Worm (Caenorhabditis elegans): ENCODE data around the gene C29H12.6.

DNA sequence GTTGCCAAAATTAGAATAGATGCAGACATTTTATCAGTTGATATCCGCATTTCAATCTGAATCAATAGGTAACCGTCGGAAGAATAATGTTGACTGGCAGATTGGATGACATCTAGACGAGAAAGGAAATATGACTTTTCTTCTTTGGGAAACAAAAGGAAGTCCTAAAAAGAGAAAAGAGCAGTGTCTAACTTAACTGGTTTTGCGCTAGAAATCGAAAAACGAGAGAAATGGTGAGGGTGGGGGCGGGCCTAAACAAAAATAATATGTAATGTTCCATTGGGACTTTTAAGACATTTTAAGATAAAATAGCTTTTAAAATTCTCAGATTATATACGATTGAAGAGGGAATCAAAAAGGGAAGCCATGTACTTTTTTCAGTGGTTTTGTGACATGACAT lies 42.9 kb upstream of the C29H12.6 start, which contains the start of gene exp-1:
- TF ChIP-seq zag-1 (tag; optimal IDR thresholded peaks at IDR 0.05) (no peak), nhr-11 (tag; optimal IDR thresholded peaks at IDR 0.05) (no peak), ama-1 (optimal IDR thresholded peaks at IDR 0.05) (no peak), nhr-237 (tag; optimal IDR thresholded peaks at IDR 0.05) (no peak)

Data from whole organism, L2 larva.